Worm (Caenorhabditis elegans) whole organism, L4/young adult: Measurements from ENCODE around the gene unc-32.

Source experiments
- W03F9.2 ChIP-seq: fragments of 150-350 bp; optimal IDR thresholded peaks from 2 replicates; lab custom pipeline; 2014; ENCODE audit warnings: missing biosample characterization, missing genetic modification characterization
- dao-5 ChIP-seq: sonication (generic microtip); optimal IDR thresholded peaks from 2 replicates; lab custom pipeline; 2016; ENCODE audit warnings: missing genotype, missing genetic modification characterization, moderate library complexity, missing compliant biosample characterization
- him-1 ChIP-seq: sonication (generic microtip); optimal IDR thresholded peaks from 2 replicates; lab custom pipeline; 2016; ENCODE audit warnings: missing genotype, missing genetic modification reagents, missing genetic modification characterization, missing compliant biosample characterization

ce11 chrIII:8926512-8926911 lies 21.1 kb downstream of the unc-32 start:
- TF ChIP-seq dao-5 (tag; lab: Kevin White, UChicago) (no peak), him-1 (no peak), W03F9.2 (tag; lab: Kevin White, UChicago) (no peak)
